Fruit fly (Drosophila melanogaster) whole organism, embryonic: ENCODE measurements around the gene CG3008.

Source experiments
- Ada2b ChIP-seq: fragments of 200-800 bp; sonication (Bioruptor generic); IDR thresholded peaks from 2 replicates; pipeline ENCODE4 v1.3.6; 2022; ENCODE audit warnings: missing biosample characterization, missing genetic modification characterization
- BtbVII ChIP-seq: fragments of 200-800 bp; sonication (Bioruptor generic); optimal IDR thresholded peaks from 3 replicates; lab custom pipeline; 2017; ENCODE audit warnings: missing biosample characterization, mild to moderate bottlenecking, missing genetic modification characterization
- C15 ChIP-seq: fragments of 200-800 bp; sonication (Bioruptor generic); IDR thresholded peaks from 3 replicates; pipeline ENCODE4 v1.3.6; 2022; ENCODE audit warnings: missing biosample characterization, missing genetic modification characterization
- CG12071 ChIP-seq: fragments of 200-800 bp; sonication (Bioruptor generic); optimal IDR thresholded peaks from 3 replicates; lab custom pipeline; 2018; ENCODE audit warnings: missing biosample characterization, mild to moderate bottlenecking, missing genetic modification characterization
- CG1233 ChIP-seq: fragments of 200-800 bp; sonication (Bioruptor generic); optimal IDR thresholded peaks from 4 replicates; lab custom pipeline; 2018; ENCODE audit warnings: missing biosample characterization, mild to moderate bottlenecking, missing genetic modification characterization
- CG14014 ChIP-seq: fragments of 200-800 bp; sonication (Bioruptor generic); IDR thresholded peaks from 2 replicates; pipeline ENCODE4 v1.3.6; 2022; ENCODE audit warnings: missing biosample characterization, missing genetic modification characterization
- CG14441 ChIP-seq: fragments of 200-800 bp; sonication (Bioruptor generic); IDR thresholded peaks from 2 replicates; pipeline ENCODE4 v1.3.6; 2022; ENCODE audit warnings: missing biosample characterization, missing genetic modification characterization
- CG14667 ChIP-seq: fragments of 200-800 bp; sonication (Bioruptor generic); IDR thresholded peaks from 2 replicates; pipeline ENCODE4 v1.3.6; 2022; ENCODE audit warnings: missing biosample characterization, missing genetic modification characterization
- CG1529 ChIP-seq: fragments of 200-800 bp; sonication (Bioruptor generic); optimal IDR thresholded peaks from 3 replicates; lab custom pipeline; 2018; ENCODE audit warnings: missing biosample characterization, missing genetic modification characterization
- CG2678 ChIP-seq: fragments of 200-800 bp; sonication (Bioruptor generic); optimal IDR thresholded peaks from 3 replicates; lab custom pipeline; 2019; ENCODE audit warnings: missing biosample characterization, mild to moderate bottlenecking, missing genetic modification characterization, moderate library complexity
- CG31441 ChIP-seq: fragments of 200-800 bp; sonication (Bioruptor generic); IDR thresholded peaks from 2 replicates; pipeline ENCODE4 v1.3.6; 2022; ENCODE audit warnings: missing biosample characterization, missing genetic modification characterization
- CG32767 ChIP-seq: fragments of 200-800 bp; sonication (Bioruptor generic); IDR thresholded peaks from 2 replicates; pipeline ENCODE4 v1.3.6; 2022; ENCODE audit warnings: missing biosample characterization, missing genetic modification characterization
- CG32772 ChIP-seq: fragments of 200-800 bp; sonication (Bioruptor generic); IDR thresholded peaks from 2 replicates; pipeline ENCODE4 v1.3.6; 2022; ENCODE audit warnings: missing biosample characterization, missing genetic modification characterization
- CG4360 ChIP-seq: fragments of 200-800 bp; sonication (Bioruptor generic); IDR thresholded peaks from 2 replicates; pipeline ENCODE4 v1.3.6; 2022; ENCODE audit warnings: missing biosample characterization, missing genetic modification characterization
- CG4404 ChIP-seq: fragments of 200-800 bp; sonication (Bioruptor generic); IDR thresholded peaks from 2 replicates; pipeline ENCODE4 v1.3.6; 2022; ENCODE audit warnings: missing biosample characterization, missing genetic modification characterization
- CG6175 ChIP-seq: fragments of 200-800 bp; sonication (Bioruptor generic); IDR thresholded peaks from 3 replicates; pipeline ENCODE4 v1.3.6; 2022; ENCODE audit warnings: missing biosample characterization, missing genetic modification characterization
- CG6683 ChIP-seq: fragments of 200-800 bp; sonication (Bioruptor generic); optimal IDR thresholded peaks from 2 replicates; lab custom pipeline; 2017; ENCODE audit warnings: missing biosample characterization, mild to moderate bottlenecking, missing genetic modification characterization, missing genetic modification reagents
- CG6813 ChIP-seq: fragments of 200-800 bp; sonication (Bioruptor generic); optimal IDR thresholded peaks from 2 replicates; lab custom pipeline; 2017; ENCODE audit warnings: missing biosample characterization, missing genetic modification characterization, mild to moderate bottlenecking, moderate library complexity, missing genetic modification reagents
- CG9727 ChIP-seq: fragments of 200-800 bp; sonication (Bioruptor generic); optimal IDR thresholded peaks from 3 replicates; lab custom pipeline; 2017; ENCODE audit warnings: missing biosample characterization, mild to moderate bottlenecking, missing genetic modification characterization
- CoRest ChIP-seq: fragments of 200-800 bp; sonication (Bioruptor generic); optimal IDR thresholded peaks from 3 replicates; lab custom pipeline; 2018; ENCODE audit warnings: missing biosample characterization, mild to moderate bottlenecking, missing genetic modification characterization, moderate library complexity
- D19B ChIP-seq: fragments of 200-800 bp; sonication (Bioruptor generic); optimal IDR thresholded peaks from 2 replicates; lab custom pipeline; 2017; ENCODE audit warnings: missing biosample characterization, mild to moderate bottlenecking, missing genetic modification characterization
- Ets65A ChIP-seq: fragments of 200-800 bp; sonication (Bioruptor generic); peaks from one replicate; lab custom pipeline; 2016; ENCODE audit warnings: missing biosample characterization, missing genetic modification characterization
- Fer2 ChIP-seq: fragments of 200-800 bp; sonication (Bioruptor generic); optimal IDR thresholded peaks from 2 replicates; lab custom pipeline; 2018; ENCODE audit warnings: missing biosample characterization, mild to moderate bottlenecking, missing genetic modification characterization, moderate library complexity
- Gsc ChIP-seq: fragments of 200-800 bp; sonication (Bioruptor generic); IDR thresholded peaks from 2 replicates; pipeline ENCODE4 v1.3.6; 2022; ENCODE audit warnings: missing biosample characterization, missing genetic modification characterization
- Gug ChIP-seq: fragments of 200-800 bp; sonication (Bioruptor generic); IDR thresholded peaks from 4 replicates; pipeline ENCODE4 v1.3.6; 2022; ENCODE audit warnings: missing biosample characterization, missing genetic modification characterization
- H15 ChIP-seq: fragments of 200-800 bp; sonication (Bioruptor generic); IDR thresholded peaks from 3 replicates; pipeline ENCODE4 v1.3.6; 2022; ENCODE audit warnings: missing biosample characterization, missing genetic modification characterization
- HLH3B ChIP-seq: fragments of 200-800 bp; sonication (Bioruptor generic); IDR thresholded peaks from 2 replicates; pipeline ENCODE4 v1.3.6; 2022; ENCODE audit warnings: missing biosample characterization, missing genetic modification characterization
- Hmr ChIP-seq: fragments of 200-800 bp; sonication (Bioruptor generic); optimal IDR thresholded peaks from 3 replicates; lab custom pipeline; 2017; ENCODE audit warnings: mild to moderate bottlenecking, missing biosample characterization, missing genetic modification reagents, missing genetic modification characterization
- NfI ChIP-seq: fragments of 200-800 bp; sonication (Bioruptor generic); optimal IDR thresholded peaks from 3 replicates; lab custom pipeline; 2018; ENCODE audit warnings: missing biosample characterization, mild to moderate bottlenecking, missing genetic modification characterization, moderate library complexity
- Oli ChIP-seq: fragments of 200-800 bp; sonication (Bioruptor generic); optimal IDR thresholded peaks from 2 replicates; lab custom pipeline; 2018; ENCODE audit warnings: missing biosample characterization, mild to moderate bottlenecking, missing genetic modification characterization, moderate library complexity
- Ptx1 ChIP-seq: fragments of 200-800 bp; sonication (Bioruptor generic); IDR thresholded peaks from 2 replicates; pipeline ENCODE4 v1.3.6; 2022; ENCODE audit warnings: missing biosample characterization, missing genetic modification characterization
- YL-1 ChIP-seq: fragments of 200-800 bp; sonication (Bioruptor generic); optimal IDR thresholded peaks from 3 replicates; lab custom pipeline; 2017; ENCODE audit warnings: missing biosample characterization, mild to moderate bottlenecking, missing genetic modification characterization
- ac ChIP-seq: fragments of 200-800 bp; sonication (Bioruptor generic); optimal IDR thresholded peaks from 3 replicates; lab custom pipeline; 2017; ENCODE audit warnings: missing biosample characterization, mild to moderate bottlenecking, missing genetic modification characterization
- ase ChIP-seq: fragments of 200-800 bp; sonication (Bioruptor generic); IDR thresholded peaks from 3 replicates; pipeline ENCODE4 v1.3.6; 2022; ENCODE audit warnings: missing biosample characterization, missing genetic modification characterization
- hb ChIP-seq: fragments of 200-800 bp; sonication (Bioruptor generic); IDR thresholded peaks from 3 replicates; pipeline ENCODE4 v1.3.6; 2022; ENCODE audit warnings: missing biosample characterization, missing genetic modification characterization; ENCODE audit not compliant: partially characterized antibody
- hkb ChIP-seq, 2 experiments: fragments of 200-800 bp in 1 of 2; fragments of >200 bp in 1 of 2; sonication (Bioruptor generic) in 1 of 2; IDR thresholded peaks in 1 of 2; optimal IDR thresholded peaks in 1 of 2; 2 replicates each; pipeline versions ENCODE4 v1.3.6 to Lab custom; 2017 to 2022; ENCODE audit warnings: missing biosample characterization in 1 of 2, missing genetic modification characterization in 1 of 2
- jigr1 ChIP-seq: fragments of 200-800 bp; sonication (Bioruptor generic); IDR thresholded peaks from 3 replicates; pipeline ENCODE4 v1.3.6; 2022; ENCODE audit warnings: missing biosample characterization, missing genetic modification characterization
- knrl ChIP-seq: fragments of 200-800 bp; sonication (Bioruptor generic); IDR thresholded peaks from 3 replicates; pipeline ENCODE4 v1.3.6; 2022; ENCODE audit warnings: missing biosample characterization, missing genetic modification characterization; ENCODE audit not compliant: partially characterized antibody
- pan ChIP-seq, 4 experiments: fragments of >200 bp in 3 of 4; fragments of 200-800 bp in 1 of 4; sonication (Bioruptor generic) in 1 of 4; optimal IDR thresholded peaks in 3 of 4; IDR thresholded peaks in 1 of 4; 2 replicates each; pipeline versions ENCODE4 v1.3.6 to Lab custom; 2017 to 2022; ENCODE audit warnings: missing biosample characterization in 2 of 4, missing genetic modification characterization in 2 of 4, mixed read lengths in 1 of 4
- psq ChIP-seq: fragments of 200-800 bp; sonication (Bioruptor generic); optimal IDR thresholded peaks from 2 replicates; lab custom pipeline; 2017; ENCODE audit warnings: missing biosample characterization, missing genetic modification characterization
- repo ChIP-seq: fragments of 200-800 bp; sonication (Bioruptor generic); optimal IDR thresholded peaks from 2 replicates; lab custom pipeline; 2016; ENCODE audit warnings: missing biosample characterization, missing genetic modification characterization
- scrt ChIP-seq: fragments of 200-800 bp; sonication (Bioruptor generic); optimal IDR thresholded peaks from 2 replicates; lab custom pipeline; 2018; ENCODE audit warnings: missing biosample characterization, mild to moderate bottlenecking, missing genetic modification characterization, moderate library complexity
- sd ChIP-seq: fragments of 200-800 bp; sonication (Bioruptor generic); optimal IDR thresholded peaks from 3 replicates; lab custom pipeline; 2018; ENCODE audit warnings: missing biosample characterization, mild to moderate bottlenecking, missing genetic modification characterization, moderate library complexity
- sisA ChIP-seq: fragments of 200-800 bp; sonication (Bioruptor generic); IDR thresholded peaks from 2 replicates; pipeline ENCODE4 v1.3.6; 2022; ENCODE audit warnings: missing biosample characterization, missing genetic modification characterization
- slbo ChIP-seq: fragments of 200-800 bp; sonication (Bioruptor generic); IDR thresholded peaks from 2 replicates; pipeline ENCODE4 v1.3.6; 2022; ENCODE audit warnings: missing biosample characterization, missing genetic modification characterization
- tap ChIP-seq: fragments of 200-800 bp; optimal IDR thresholded peaks from 3 replicates; lab custom pipeline; 2019; ENCODE audit warnings: missing biosample characterization, mild to moderate bottlenecking, missing genetic modification characterization, moderate library complexity
- tgo ChIP-seq: fragments of 200-800 bp; sonication (Bioruptor generic); IDR thresholded peaks from 3 replicates; pipeline ENCODE4 v1.3.6; 2022; ENCODE audit warnings: missing biosample characterization, missing genetic modification characterization
- toy ChIP-seq: fragments of 200-800 bp; sonication (Bioruptor generic); IDR thresholded peaks from 2 replicates; pipeline ENCODE4 v1.3.6; 2022; ENCODE audit warnings: missing biosample characterization, missing genetic modification characterization
- tup ChIP-seq: fragments of 200-800 bp; sonication (Bioruptor generic); optimal IDR thresholded peaks from 2 replicates; lab custom pipeline; 2016; ENCODE audit warnings: missing biosample characterization, mild to moderate bottlenecking, missing genetic modification characterization, moderate library complexity

CG3008 gene

dm6 chr2L:4861503-4861902, 21.6 kb upstream of the CG3008 start:
- TF ChIP-seq hkb (optimal IDR thresholded peaks at IDR 0.05; lab: Kevin White, UChicago) (no peak), hkb (GFP tag; IDR thresholded peaks at IDR 0.05; lab: Robert Waterston, UW) (peak; percentile 47; the same call in 1 of the 2 replicates), tup (GFP tag; lab: Kevin White, UChicago) (no peak), CG2678 (tag; lab: Kevin White, UChicago) (peak; percentile 70), hb (no peak), CG14667 (GFP tag; lab: Robert Waterston, UW) (peak; percentile 54), Gug (peak; percentile 66; the same call in 3 of the 4 replicates), CG9727 (GFP tag; lab: Kevin White, UChicago) (peak; percentile 4), sd (no peak), Fer2 (peak; percentile 18), CG6175 (GFP tag; lab: Robert Waterston, UW) (0 out of 3 replicates have a peak, but pooled peaks have one; percentile 37), Oli (tag; lab: Kevin White, UChicago) (peak; percentile 6), ac (GFP tag; lab: Kevin White, UChicago) (no peak), CG12071 (GFP tag; lab: Kevin White, UChicago) (peak; percentile 45), CG6813 (GFP tag; lab: Kevin White, UChicago) (peak; percentile 8), HLH3B (0 out of 2 replicates have a peak, but pooled peaks have one; percentile 44), CG14014 (GFP tag; lab: Robert Waterston, UW) (peak; percentile 59; the same call in 1 of the 2 replicates), CG1233 (peak; percentile 35), CG32767 (GFP tag; lab: Robert Waterston, UW) (no peak), BtbVII (GFP tag; lab: Kevin White, UChicago) (peak; percentile 15), C15 (GFP tag; lab: Robert Waterston, UW) (no peak), Ada2b (GFP tag; lab: Robert Waterston, UW) (peak; percentile 39; the same call in 1 of the 2 replicates), ase (GFP tag; lab: Robert Waterston, UW) (0 out of 3 replicates have a peak, but pooled peaks have one; percentile 39), CG31441 (GFP tag; lab: Robert Waterston, UW) (no peak), NfI (no peak), CG1529 (GFP tag; lab: Kevin White, UChicago) (no peak), sisA (GFP tag; lab: Robert Waterston, UW) (peak; percentile 58), Gsc (GFP tag; lab: Robert Waterston, UW) (no peak), CG6683 (GFP tag; lab: Kevin White, UChicago) (no peak), tgo (GFP tag; lab: Robert Waterston, UW) (peak; percentile 23; the same call in 1 of the 3 replicates), CoRest (tag; lab: Kevin White, UChicago) (peak; percentile 5), tap (peak; percentile 30), jigr1 (GFP tag; lab: Robert Waterston, UW) (peak; percentile 33; the same call in 1 of the 3 replicates), knrl (GFP tag; lab: Robert Waterston, UW) (no peak), D19B (GFP tag; lab: Kevin White, UChicago) (no peak), repo (GFP tag; lab: Kevin White, UChicago) (no peak), toy (GFP tag; lab: Robert Waterston, UW) (peak; percentile 42; the same call in 1 of the 2 replicates), CG14441 (GFP tag; lab: Robert Waterston, UW) (peak; percentile 79), pan (optimal IDR thresholded peaks at IDR 0.05; lab: Kevin White, UChicago) (no peak), pan (GFP tag; optimal IDR thresholded peaks at IDR 0.05 in 1 of 2, IDR thresholded peaks at IDR 0.05 in 1 of 2) (peak in 1 of 2 experiments; percentile 63), Ets65A (GFP tag; lab: Kevin White, UChicago) (peak; percentile 51), YL-1 (GFP tag; lab: Kevin White, UChicago) (no peak), psq (GFP tag; lab: Kevin White, UChicago) (no peak), CG4404 (peak; percentile 31; the same call in 1 of the 2 replicates), CG32772 (GFP tag; lab: Robert Waterston, UW) (0 out of 2 replicates have a peak, but pooled peaks have one; percentile 25), H15 (GFP tag; lab: Robert Waterston, UW) (peak; percentile 67; the same call in 2 of the 3 replicates), CG4360 (no peak), slbo (GFP tag; lab: Robert Waterston, UW) (peak; percentile 65), Hmr (GFP tag; lab: Kevin White, UChicago) (peak; percentile 23), Ptx1 (peak; percentile 61), scrt (GFP tag; lab: Kevin White, UChicago) (peak; percentile 39)
